Worm (Caenorhabditis elegans): ENCODE measurements around the gene fdgt-2.

DNA sequence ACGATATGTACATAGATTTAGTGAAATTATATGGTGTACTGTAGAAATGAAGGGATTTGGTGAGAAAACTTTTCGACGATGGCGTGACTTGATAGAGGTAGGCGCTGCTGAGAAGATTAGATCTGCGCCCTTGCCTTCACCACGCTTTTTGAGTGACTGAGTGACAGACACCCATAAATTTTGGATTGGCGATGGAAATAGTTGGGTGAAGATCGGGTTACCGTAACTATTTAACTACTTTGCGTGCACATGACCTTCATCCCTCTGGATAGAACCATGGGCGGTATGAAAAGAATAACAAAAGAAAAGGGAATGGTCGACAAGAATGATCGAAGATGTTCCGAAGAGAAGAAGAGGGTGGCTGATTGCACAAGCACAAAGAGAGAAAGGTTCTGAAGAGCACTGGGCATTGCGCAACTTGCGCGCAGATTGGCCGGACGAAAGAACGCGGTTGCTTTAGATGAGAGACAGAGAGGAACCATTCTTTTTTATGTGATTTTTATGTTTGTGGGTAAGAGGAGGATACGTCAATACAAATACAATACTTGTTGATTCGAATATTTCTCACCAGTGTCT is 1.9 kb upstream of the fdgt-2 start:
- TF ChIP-seq snpc-4 (GFP tag; optimal IDR thresholded peaks at IDR 0.05) (no peak), snpc-4 (tag; optimal IDR thresholded peaks at IDR 0.05) (no peak), ztf-22 (GFP tag; optimal IDR thresholded peaks at IDR 0.05) (no peak), akir-1 (GFP tag; optimal IDR thresholded peaks at IDR 0.05) (no peak), nfya-2 (GFP tag; IDR thresholded peaks at IDR 0.05) (no peak), bed-2 (GFP tag; IDR thresholded peaks at IDR 0.05) (no peak), attf-5 (GFP tag; optimal IDR thresholded peaks at IDR 0.05) (no peak), ets-4 (GFP tag; optimal IDR thresholded peaks at IDR 0.05) (no peak), egl-18 (GFP tag; IDR thresholded peaks at IDR 0.05) (no peak)

All from whole organism, young adult.